Fruit fly (Drosophila melanogaster): ENCODE data around the gene CG32808.

Gene CG32808

dm6 chrX:1470562-1470961 is 945 bp upstream of the CG32808 start, which contains the start of gene pck (continued):
- TF ChIP-seq Doc3 (GFP tag; IDR thresholded peaks at IDR 0.05; ENCODE audit: partially characterized antibody) (peak; percentile 35; the same call in 1 of the 3 replicates), al (GFP tag; IDR thresholded peaks at IDR 0.05) (peak; percentile 60), dati (GFP tag; IDR thresholded peaks at IDR 0.05) (0 out of 2 replicates have a peak, but pooled peaks have one; percentile 20), pnt (GFP tag; optimal IDR thresholded peaks at IDR 0.05) (peak; percentile 60), chm (GFP tag; IDR thresholded peaks at IDR 0.05) (peak; percentile 60; the same call in 1 of the 2 replicates), Pdp1 (GFP tag; optimal IDR thresholded peaks at IDR 0.05) (peak; percentile 32 to 76), stc (GFP tag; IDR thresholded peaks at IDR 0.05) (peak; percentile 70; the same call in 1 of the 2 replicates), CG10431 (GFP tag; optimal IDR thresholded peaks at IDR 0.05) (no peak), maf-S (GFP tag; optimal IDR thresholded peaks at IDR 0.05) (peak; percentile 72), toy (GFP tag; IDR thresholded peaks at IDR 0.05) (no peak), Ada2b (GFP tag; IDR thresholded peaks at IDR 0.05) (peak; percentile 43; the same call in 1 of the 2 replicates), ewg (GFP tag; optimal IDR thresholded peaks at IDR 0.05) (peak; percentile 36), psq (GFP tag; optimal IDR thresholded peaks at IDR 0.05) (peak; percentile 23), CG16813 (GFP tag; IDR thresholded peaks at IDR 0.05; ENCODE audit: partially characterized antibody) (peak; percentile 50; the same call in 1 of the 3 replicates), ase (GFP tag; IDR thresholded peaks at IDR 0.05) (peak; percentile 60; the same call in 2 of the 3 replicates), Camta (GFP tag; optimal IDR thresholded peaks at IDR 0.05) (peak; percentile 69), jumu (GFP tag; optimal IDR thresholded peaks at IDR 0.05) (peak; percentile 50), Ptx1 (GFP tag; IDR thresholded peaks at IDR 0.05) (peak; percentile 72), pzg (GFP tag; optimal IDR thresholded peaks at IDR 0.05) (peak; percentile 58), CG15696 (tag; optimal IDR thresholded peaks at IDR 0.05) (peak; percentile 59), bab2 (GFP tag; optimal IDR thresholded peaks at IDR 0.05) (peak; percentile 61), CG12219 (GFP tag; optimal IDR thresholded peaks at IDR 0.05) (no peak), fu2 (GFP tag; optimal IDR thresholded peaks at IDR 0.05) (peak; percentile 44), CG10462 (GFP tag; optimal IDR thresholded peaks at IDR 0.05) (peak; percentile 81), CG10654 (GFP tag; optimal IDR thresholded peaks at IDR 0.05) (peak; percentile 38), Atf6 (GFP tag; IDR thresholded peaks at IDR 0.05) (peak; percentile 52; the same call in 1 of the 2 replicates), B-H1 (GFP tag; IDR thresholded peaks at IDR 0.05) (peak; percentile 54; the same call in 1 of the 3 replicates), sisA (GFP tag; IDR thresholded peaks at IDR 0.05) (peak; percentile 70), ac (GFP tag; optimal IDR thresholded peaks at IDR 0.05) (no peak), Mad (GFP tag; optimal IDR thresholded peaks at IDR 0.05) (peak; percentile 38), CG14667 (GFP tag; IDR thresholded peaks at IDR 0.05) (peak; percentile 44), HmgD (GFP tag; optimal IDR thresholded peaks at IDR 0.05) (no peak), sens-2 (GFP tag; IDR thresholded peaks at IDR 0.05) (no peak), dimm (GFP tag; IDR thresholded peaks at IDR 0.05) (no peak), Deaf1 (tag; optimal IDR thresholded peaks at IDR 0.05) (peak; percentile 18), inv (GFP tag; IDR thresholded peaks at IDR 0.05; ENCODE audit: partially characterized antibody) (0 out of 2 replicates have a peak, but pooled peaks have one; percentile 25), dpn (GFP tag; optimal IDR thresholded peaks at IDR 0.05) (peak; percentile 61 to 80), CG4854 (GFP tag; optimal IDR thresholded peaks at IDR 0.05) (peak; percentile 26), Aef1 (GFP tag; IDR thresholded peaks at IDR 0.05) (peak; percentile 64; the same call in 2 of the 3 replicates), Sin3A (optimal IDR thresholded peaks at IDR 0.05) (peak; percentile 53), repo (GFP tag; optimal IDR thresholded peaks at IDR 0.05) (no peak), klu (GFP tag; IDR thresholded peaks at IDR 0.05) (no peak), CG12236 (GFP tag; optimal IDR thresholded peaks at IDR 0.05) (peak; percentile 45), Drgx (GFP tag; IDR thresholded peaks at IDR 0.05) (peak; percentile 27; the same call in 1 of the 2 replicates), nau (GFP tag; optimal IDR thresholded peaks at IDR 0.05) (no peak), Lhr (GFP tag; optimal IDR thresholded peaks at IDR 0.05) (peak; percentile 42), Blimp-1 (GFP tag; optimal IDR thresholded peaks at IDR 0.05) (no peak), wdn (GFP tag; IDR thresholded peaks at IDR 0.05) (no peak), Side (GFP tag; optimal IDR thresholded peaks at IDR 0.05) (peak; percentile 77), CG7745 (tag; optimal IDR thresholded peaks at IDR 0.05) (no peak), CG8924 (tag; optimal IDR thresholded peaks at IDR 0.05) (peak; percentile 52)
